Worm (Caenorhabditis elegans) whole organism, L2 larva: ENCODE measurements around the gene F28B1.9.

Experiments used
- blmp-1 ChIP-seq: sonication (generic microtip); optimal IDR thresholded peaks from 2 replicates; lab custom pipeline; 2017; ENCODE audit warnings: missing genetic modification characterization, mild to moderate bottlenecking, missing compliant biosample characterization, antibody characterized with exemption, moderate library complexity; ENCODE audit not compliant: insufficient read depth
- elt-3 ChIP-seq: sonication (generic microtip); optimal IDR thresholded peaks from 2 replicates; lab custom pipeline; 2017; ENCODE audit warnings: missing biosample characterization, missing genetic modification characterization
- nhr-12 ChIP-seq: fragments of 150-350 bp; optimal IDR thresholded peaks from 2 replicates; lab custom pipeline; 2014; ENCODE audit warnings: missing biosample characterization, missing genetic modification characterization
- skn-1 ChIP-seq: sonication (generic microtip); optimal IDR thresholded peaks from 2 replicates; lab custom pipeline; 2017; ENCODE audit warnings: missing biosample characterization, missing genetic modification characterization

ce11 chrV:17082718-17083117, 21.0 kb downstream of the F28B1.9 start, which contains the start of gene T05E12.9:
- no peak for TF ChIP-seq skn-1 (tag; lab: Kevin White, UChicago)
- TF ChIP-seq elt-3 (tag; lab: Kevin White, UChicago): no peak
- no peak for TF ChIP-seq blmp-1 (tag; lab: Kevin White, UChicago)
- no peak for TF ChIP-seq nhr-12
